Worm (Caenorhabditis elegans) whole organism, mixed stage, embryonic: ENCODE measurements around the gene R01H10.4.

Experiments used
- ces-1 ChIP-seq: fragments of 150-350 bp; optimal IDR thresholded peaks from 2 replicates; lab custom pipeline; 2014; ENCODE audit warnings: missing biosample characterization, missing genetic modification reagents, missing genetic modification characterization
- lin-13 ChIP-seq: fragments of 150-350 bp; optimal IDR thresholded peaks from 2 replicates; lab custom pipeline; 2014; ENCODE audit warnings: missing biosample characterization, missing genetic modification characterization
- nhr-28 ChIP-seq: fragments of 150-350 bp; optimal IDR thresholded peaks from 2 replicates; lab custom pipeline; 2014; ENCODE audit warnings: missing biosample characterization, missing genetic modification characterization
- unc-62 ChIP-seq: fragments of 150-350 bp; optimal IDR thresholded peaks from 2 replicates; lab custom pipeline; 2014; ENCODE audit warnings: missing biosample characterization, missing genetic modification reagents, missing genetic modification characterization
- ztf-11 ChIP-seq: fragments of 150-350 bp; optimal IDR thresholded peaks from 2 replicates; lab custom pipeline; 2014; ENCODE audit warnings: missing biosample characterization, missing genetic modification characterization

DNA sequence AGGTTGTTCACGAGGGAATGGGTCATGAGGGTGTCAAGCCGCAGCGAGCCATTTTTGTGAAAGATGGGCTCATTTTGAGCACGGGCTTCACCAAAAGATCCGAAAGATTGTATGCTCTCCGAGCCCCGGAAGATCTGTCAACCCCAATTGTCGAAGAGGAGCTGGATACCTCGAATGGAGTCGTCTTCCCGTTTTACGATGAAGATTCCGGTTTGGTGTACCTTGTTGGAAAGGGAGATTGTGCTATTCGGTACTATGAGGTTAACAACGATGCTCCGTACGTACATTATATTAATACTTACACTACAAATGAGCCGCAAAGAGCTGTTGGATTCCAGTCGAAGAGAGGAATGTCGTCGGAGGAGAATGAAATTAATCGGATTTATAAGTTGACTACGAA, 3.5 kb upstream of the R01H10.4 start:
- TF ChIP-seq lin-13 (tag; lab: Kevin White, UChicago) = no peak
- TF ChIP-seq nhr-28 = no peak
- TF ChIP-seq unc-62 (GFP tag; lab: Kevin White, UChicago) = no peak
- TF ChIP-seq ces-1 = no peak
- no peak for TF ChIP-seq ztf-11 (tag; lab: Kevin White, UChicago)
